Worm (Caenorhabditis elegans) whole organism, young adult: ENCODE results near the gene fic-1.

Experiments
- K12H6.12 ChIP-seq: fragments of 200-800 bp; sonication (Bioruptor generic); optimal IDR thresholded peaks from 2 replicates; lab custom pipeline; 2018; ENCODE audit warnings: mild to moderate bottlenecking, missing genetic modification characterization, missing compliant biosample characterization
- ama-1 ChIP-seq, 3 experiments: fragments of 150-350 bp in 1 of 3; sonication (generic microtip) in 2 of 3; optimal IDR thresholded peaks; 2 replicates each; lab custom pipeline; 2014 to 2018; ENCODE audit warnings: missing biosample characterization in 2 of 3, missing genetic modification characterization in 2 of 3, missing genetic modification reagents in 2 of 3
- ceh-100 ChIP-seq: fragments of 200-800 bp; sonication (Bioruptor generic); IDR thresholded peaks from 2 replicates; pipeline ENCODE4 v1.3.6; 2022; ENCODE audit warnings: missing genetic modification reagents, missing genetic modification characterization, missing compliant biosample characterization
- ceh-79 ChIP-seq: sonication (generic microtip); optimal IDR thresholded peaks from 2 replicates; lab custom pipeline; 2017; ENCODE audit warnings: mild to moderate bottlenecking, missing genetic modification characterization, missing compliant biosample characterization
- egl-44 ChIP-seq: fragments of 200-800 bp; sonication (Bioruptor generic); IDR thresholded peaks from 2 replicates; pipeline ENCODE4 v1.3.6; 2022; ENCODE audit warnings: missing genetic modification reagents, missing genetic modification characterization, missing compliant biosample characterization
- ets-4 ChIP-seq: fragments of 200-800 bp; sonication (Bioruptor generic); optimal IDR thresholded peaks from 2 replicates; lab custom pipeline; 2018; ENCODE audit warnings: mild to moderate bottlenecking, missing genetic modification characterization, missing compliant biosample characterization
- hlh-12 ChIP-seq: sonication (generic microtip); optimal IDR thresholded peaks from 2 replicates; lab custom pipeline; 2016; ENCODE audit warnings: missing genetic modification characterization, missing compliant biosample characterization
- nhr-120 ChIP-seq: fragments of 200-800 bp; sonication (Bioruptor generic); IDR thresholded peaks from 2 replicates; pipeline ENCODE4 v1.3.6; 2022; ENCODE audit warnings: missing genetic modification characterization, missing compliant biosample characterization
- snpc-1.1 ChIP-seq: sonication (generic microtip); optimal IDR thresholded peaks from 2 replicates; lab custom pipeline; 2017; ENCODE audit warnings: missing genetic modification characterization, mild to moderate bottlenecking, missing compliant biosample characterization, antibody characterized with exemption, moderate library complexity, missing genotype, missing genetic modification reagents; ENCODE audit not compliant: insufficient read depth

ce11 chrIV:10966359-10966758, 29.1 kb downstream of the fic-1 start, which contains the start of the genes aqp-3 and Y69E1A.8:
- no peak for TF ChIP-seq nhr-120 (GFP tag; lab: Robert Waterston, UW)
- no peak for TF ChIP-seq ama-1 (optimal IDR thresholded peaks at IDR 0.05; lab: Kevin White, UChicago)
- TF ChIP-seq ama-1 (GFP tag; optimal IDR thresholded peaks at IDR 0.05; lab: Kevin White, UChicago) = no peak
- no peak for TF ChIP-seq snpc-1.1 (tag; lab: Kevin White, UChicago)
- no peak for TF ChIP-seq K12H6.12 (tag; lab: Kevin White, UChicago)
- TF ChIP-seq ceh-79 (tag; lab: Kevin White, UChicago) = no peak
- no peak for TF ChIP-seq ets-4 (GFP tag; lab: Kevin White, UChicago)
- TF ChIP-seq ceh-100 (GFP tag; lab: Robert Waterston, UW) = no peak
- TF ChIP-seq hlh-12 (tag; lab: Kevin White, UChicago) = no peak
- no peak for TF ChIP-seq egl-44 (GFP tag; lab: Robert Waterston, UW)
